Fruit fly (Drosophila melanogaster) whole organism, embryonic: ENCODE measurements around the gene sesB.
A peak's percentile ranks its signal among the peaks of the same experiment; 100 is the strongest.

Experiments
- Atf3 ChIP-seq: fragments of 200-800 bp; sonication (Bioruptor generic); optimal IDR thresholded peaks from 3 replicates; lab custom pipeline; 2016; ENCODE audit warnings: missing biosample characterization, missing genetic modification characterization
- CG11247 ChIP-seq: fragments of 200-800 bp; sonication (Bioruptor generic); IDR thresholded peaks from 2 replicates; pipeline ENCODE4 v1.3.6; 2022; ENCODE audit warnings: missing biosample characterization, missing genetic modification characterization
- CG11504 ChIP-seq: fragments of 200-800 bp; sonication (Bioruptor generic); optimal IDR thresholded peaks from 3 replicates; lab custom pipeline; 2019; ENCODE audit warnings: missing biosample characterization, mild to moderate bottlenecking, missing genetic modification characterization, moderate library complexity
- CG12236 ChIP-seq: fragments of 200-800 bp; sonication (Bioruptor generic); optimal IDR thresholded peaks from 2 replicates; lab custom pipeline; 2016; ENCODE audit warnings: missing biosample characterization, missing genetic modification characterization
- CG12299 ChIP-seq: fragments of 200-800 bp; sonication (Bioruptor generic); optimal IDR thresholded peaks from 2 replicates; lab custom pipeline; 2018; ENCODE audit warnings: missing biosample characterization, mild to moderate bottlenecking, missing genetic modification characterization
- CG1233 ChIP-seq: fragments of 200-800 bp; sonication (Bioruptor generic); optimal IDR thresholded peaks from 4 replicates; lab custom pipeline; 2018; ENCODE audit warnings: missing biosample characterization, mild to moderate bottlenecking, missing genetic modification characterization
- CG17359 ChIP-seq: fragments of 200-800 bp; sonication (Bioruptor generic); optimal IDR thresholded peaks from 3 replicates; lab custom pipeline; 2018; ENCODE audit warnings: missing biosample characterization, mild to moderate bottlenecking, missing genetic modification characterization, moderate library complexity
- CG17612 ChIP-seq: fragments of 200-800 bp; sonication (Bioruptor generic); IDR thresholded peaks from 2 replicates; pipeline ENCODE4 v1.3.6; 2022; ENCODE audit warnings: missing biosample characterization, missing genetic modification characterization
- CG17829 ChIP-seq: fragments of 200-800 bp; optimal IDR thresholded peaks from 2 replicates; lab custom pipeline; 2019; ENCODE audit warnings: missing biosample characterization, mild to moderate bottlenecking, missing genetic modification characterization, moderate library complexity
- CG18619 ChIP-seq: fragments of 200-800 bp; sonication (Bioruptor generic); optimal IDR thresholded peaks from 3 replicates; lab custom pipeline; 2017; ENCODE audit warnings: missing biosample characterization, mild to moderate bottlenecking, missing genetic modification characterization
- CG2889 ChIP-seq: fragments of 200-800 bp; sonication (Bioruptor generic); IDR thresholded peaks from 3 replicates; pipeline ENCODE4 v1.3.6; 2022; ENCODE audit warnings: missing biosample characterization, missing genetic modification characterization
- CG31224 ChIP-seq: fragments of 200-800 bp; sonication (Bioruptor generic); IDR thresholded peaks from 2 replicates; pipeline ENCODE4 v1.3.6; 2022; ENCODE audit warnings: missing biosample characterization, missing genetic modification characterization
- CG4360 ChIP-seq: fragments of 200-800 bp; sonication (Bioruptor generic); IDR thresholded peaks from 2 replicates; pipeline ENCODE4 v1.3.6; 2022; ENCODE audit warnings: missing biosample characterization, missing genetic modification characterization
- CG4854 ChIP-seq: fragments of 200-800 bp; sonication (Bioruptor generic); optimal IDR thresholded peaks from 2 replicates; lab custom pipeline; 2016; ENCODE audit warnings: missing biosample characterization, missing genetic modification characterization, inconsistent platforms
- CG6765 ChIP-seq: fragments of 200-800 bp; sonication (Bioruptor generic); optimal IDR thresholded peaks from 3 replicates; lab custom pipeline; 2017; ENCODE audit warnings: missing biosample characterization, mild to moderate bottlenecking, missing genetic modification characterization
- CG8281 ChIP-seq: fragments of 200-800 bp; sonication (Bioruptor generic); optimal IDR thresholded peaks from 2 replicates; lab custom pipeline; 2018; ENCODE audit warnings: missing biosample characterization, mild to moderate bottlenecking, missing genetic modification characterization, moderate library complexity
- CG8388 ChIP-seq: fragments of 200-800 bp; sonication (Bioruptor generic); optimal IDR thresholded peaks from 2 replicates; lab custom pipeline; 2019; ENCODE audit warnings: missing biosample characterization, mild to moderate bottlenecking, missing genetic modification characterization, moderate library complexity
- CG9876 ChIP-seq: fragments of 200-800 bp; sonication (Bioruptor generic); optimal IDR thresholded peaks from 2 replicates; lab custom pipeline; 2016; ENCODE audit warnings: missing biosample characterization, missing genetic modification characterization
- D19B ChIP-seq: fragments of 200-800 bp; sonication (Bioruptor generic); optimal IDR thresholded peaks from 2 replicates; lab custom pipeline; 2017; ENCODE audit warnings: missing biosample characterization, mild to moderate bottlenecking, missing genetic modification characterization
- Dbx ChIP-seq: fragments of 200-800 bp; sonication (Bioruptor generic); IDR thresholded peaks from 3 replicates; pipeline ENCODE4 v1.3.6; 2022; ENCODE audit warnings: missing biosample characterization, missing genetic modification characterization
- HmgD ChIP-seq: fragments of 200-800 bp; sonication (Bioruptor generic); optimal IDR thresholded peaks from 3 replicates; lab custom pipeline; 2016; ENCODE audit warnings: missing biosample characterization, missing genetic modification characterization
- Hmx ChIP-seq: fragments of 200-800 bp; sonication (Bioruptor generic); optimal IDR thresholded peaks from 2 replicates; lab custom pipeline; 2016; ENCODE audit warnings: missing biosample characterization, missing genetic modification characterization
- MESR4 ChIP-seq: fragments of 200-800 bp; sonication (Bioruptor generic); optimal IDR thresholded peaks from 2 replicates; lab custom pipeline; 2018; ENCODE audit warnings: missing biosample characterization, mild to moderate bottlenecking, missing genetic modification characterization, moderate library complexity
- Meics ChIP-seq: fragments of 200-800 bp; sonication (Bioruptor generic); optimal IDR thresholded peaks from 2 replicates; lab custom pipeline; 2017; ENCODE audit warnings: missing biosample characterization, mild to moderate bottlenecking, missing genetic modification characterization
- Neu2 ChIP-seq: fragments of 200-800 bp; sonication (Bioruptor generic); optimal IDR thresholded peaks from 3 replicates; lab custom pipeline; 2016; ENCODE audit warnings: missing biosample characterization, missing genetic modification characterization, borderline replicate concordance
- Nf-YC ChIP-seq: fragments of 200-800 bp; optimal IDR thresholded peaks from 3 replicates; lab custom pipeline; 2019; ENCODE audit warnings: missing biosample characterization, mild to moderate bottlenecking, missing genetic modification characterization, moderate library complexity
- Opbp ChIP-seq: fragments of 200-800 bp; sonication (Bioruptor generic); IDR thresholded peaks from 3 replicates; pipeline ENCODE4 v1.3.6; 2022; ENCODE audit warnings: missing biosample characterization, missing genetic modification characterization; ENCODE audit not compliant: partially characterized antibody
- Pdp1 ChIP-seq, 2 experiments: fragments of 200-800 bp; sonication (Bioruptor generic); optimal IDR thresholded peaks; 3 replicates each; lab custom pipeline; 2016; ENCODE audit warnings: missing biosample characterization in 2 of 2, missing genetic modification characterization in 2 of 2, mild to moderate bottlenecking in 1 of 2, moderate library complexity in 1 of 2
- Ravus ChIP-seq: fragments of 200-800 bp; sonication (Bioruptor generic); IDR thresholded peaks from 2 replicates; pipeline ENCODE4 v1.3.6; 2022; ENCODE audit warnings: missing biosample characterization, missing genetic modification characterization
- abd-A ChIP-seq: fragments of 200-800 bp; sonication (Bioruptor generic); optimal IDR thresholded peaks from 3 replicates; lab custom pipeline; 2019; ENCODE audit warnings: missing biosample characterization, mild to moderate bottlenecking, missing genetic modification characterization, moderate library complexity
- cas ChIP-seq: fragments of 200-800 bp; sonication (Bioruptor generic); IDR thresholded peaks from 2 replicates; pipeline ENCODE4 v1.3.6; 2022; ENCODE audit warnings: missing biosample characterization, missing genetic modification characterization
- dmrt99B ChIP-seq: fragments of 200-800 bp; sonication (Bioruptor generic); optimal IDR thresholded peaks from 2 replicates; lab custom pipeline; 2018; ENCODE audit warnings: missing biosample characterization, mild to moderate bottlenecking, missing genetic modification characterization, moderate library complexity
- en ChIP-seq: fragments of 200-800 bp; sonication (Bioruptor generic); optimal IDR thresholded peaks from 2 replicates; lab custom pipeline; 2016; ENCODE audit warnings: missing biosample characterization, missing genetic modification characterization
- gcm ChIP-seq: fragments of 200-800 bp; sonication (Bioruptor generic); optimal IDR thresholded peaks from 2 replicates; lab custom pipeline; 2019; ENCODE audit warnings: missing biosample characterization, mild to moderate bottlenecking, missing genetic modification characterization, moderate library complexity
- gfzf ChIP-seq: fragments of 200-800 bp; sonication (Bioruptor generic); optimal IDR thresholded peaks from 2 replicates; lab custom pipeline; 2016; ENCODE audit warnings: missing biosample characterization, mild to moderate bottlenecking, missing genetic modification characterization, moderate library complexity
- knrl ChIP-seq: fragments of 200-800 bp; sonication (Bioruptor generic); IDR thresholded peaks from 3 replicates; pipeline ENCODE4 v1.3.6; 2022; ENCODE audit warnings: missing biosample characterization, missing genetic modification characterization; ENCODE audit not compliant: partially characterized antibody
- lbe ChIP-seq: fragments of 200-800 bp; sonication (Bioruptor generic); optimal IDR thresholded peaks from 2 replicates; lab custom pipeline; 2016; ENCODE audit warnings: missing biosample characterization, mild to moderate bottlenecking, missing genetic modification characterization
- nerfin-1 ChIP-seq: fragments of 200-800 bp; sonication (Bioruptor generic); optimal IDR thresholded peaks from 3 replicates; lab custom pipeline; 2019; ENCODE audit warnings: missing biosample characterization, mild to moderate bottlenecking, missing genetic modification characterization, moderate library complexity
- prd ChIP-seq, 3 experiments: fragments of >200 bp in 2 of 3; fragments of 200-800 bp in 1 of 3; sonication (Bioruptor generic) in 1 of 3; optimal IDR thresholded peaks in 2 of 3; IDR thresholded peaks in 1 of 3; 2 replicates in 2 of 3; 3 replicates in 1 of 3; pipeline versions ENCODE4 v1.3.6 to Lab custom; 2017 to 2022; ENCODE audit warnings: missing biosample characterization in 1 of 3, missing genetic modification characterization in 1 of 3
- pros ChIP-seq: fragments of 200-800 bp; sonication (Bioruptor generic); optimal IDR thresholded peaks from 3 replicates; lab custom pipeline; 2019; ENCODE audit warnings: missing biosample characterization, mild to moderate bottlenecking, missing genetic modification characterization, moderate library complexity
- psq ChIP-seq: fragments of 200-800 bp; sonication (Bioruptor generic); optimal IDR thresholded peaks from 2 replicates; lab custom pipeline; 2017; ENCODE audit warnings: missing biosample characterization, missing genetic modification characterization
- row ChIP-seq: fragments of 200-800 bp; sonication (Bioruptor generic); IDR thresholded peaks from 3 replicates; pipeline ENCODE4 v1.3.6; 2022; ENCODE audit warnings: missing biosample characterization, missing genetic modification characterization
- sc ChIP-seq, 3 experiments: fragments of >200 bp in 2 of 3; fragments of 200-800 bp in 1 of 3; sonication (Bioruptor generic) in 1 of 3; optimal IDR thresholded peaks; 2 replicates in 2 of 3; 3 replicates in 1 of 3; lab custom pipeline; 2017; ENCODE audit warnings: mild to moderate bottlenecking in 1 of 3, missing biosample characterization in 1 of 3, missing genetic modification characterization in 1 of 3, missing genetic modification reagents in 1 of 3
- tup ChIP-seq: fragments of 200-800 bp; sonication (Bioruptor generic); optimal IDR thresholded peaks from 2 replicates; lab custom pipeline; 2016; ENCODE audit warnings: missing biosample characterization, mild to moderate bottlenecking, missing genetic modification characterization, moderate library complexity
- tx ChIP-seq: fragments of 200-800 bp; sonication (Bioruptor generic); optimal IDR thresholded peaks from 2 replicates; lab custom pipeline; 2016; ENCODE audit warnings: missing biosample characterization, missing genetic modification characterization
- unpg ChIP-seq: fragments of 200-800 bp; sonication (Bioruptor generic); optimal IDR thresholded peaks from 3 replicates; lab custom pipeline; 2018; ENCODE audit warnings: missing biosample characterization, mild to moderate bottlenecking, missing genetic modification characterization, moderate library complexity
- vfl ChIP-seq: fragments of 200-800 bp; sonication (Bioruptor generic); optimal IDR thresholded peaks from 2 replicates; lab custom pipeline; 2016; ENCODE audit warnings: missing biosample characterization, missing genetic modification characterization
- wek ChIP-seq: fragments of 200-800 bp; sonication (Bioruptor generic); optimal IDR thresholded peaks from 3 replicates; lab custom pipeline; 2018; ENCODE audit warnings: missing biosample characterization, mild to moderate bottlenecking, missing genetic modification characterization, moderate library complexity
- yki ChIP-seq: fragments of >200 bp; optimal IDR thresholded peaks from 3 replicates; lab custom pipeline; 2018

Gene sesB

dm6 chrX:10815511-10816080, 28.8 kb upstream of the sesB start (continued):
- TF ChIP-seq pros (GFP tag; lab: Kevin White, UChicago), result peak; percentile 92
- no peak for TF ChIP-seq CG17612 (GFP tag; lab: Robert Waterston, UW)
- TF ChIP-seq CG4854, result no peak
- TF ChIP-seq MESR4 (GFP tag; lab: Kevin White, UChicago), result no peak
- no peak for TF ChIP-seq en
- TF ChIP-seq CG18619 (GFP tag; lab: Kevin White, UChicago), result no peak
- TF ChIP-seq prd (optimal IDR thresholded peaks at IDR 0.05; lab: Kevin White, UChicago), result no peak
- no peak for TF ChIP-seq prd (GFP tag; IDR thresholded peaks at IDR 0.05; lab: Robert Waterston, UW)
- no peak for TF ChIP-seq CG8281 (tag; lab: Kevin White, UChicago)
- TF ChIP-seq psq, result peak; percentile 19
- TF ChIP-seq Atf3 (GFP tag; lab: Kevin White, UChicago), result no peak
- TF ChIP-seq HmgD, result peak; percentile 33
- TF ChIP-seq abd-A (tag; lab: Kevin White, UChicago), result peak; percentile 63
- no peak for TF ChIP-seq Ravus (GFP tag; lab: Robert Waterston, UW)
- TF ChIP-seq CG12236 (GFP tag; lab: Kevin White, UChicago), result no peak
- no peak for TF ChIP-seq CG17829 (tag; lab: Kevin White, UChicago)
- no peak for TF ChIP-seq Neu2 (GFP tag; lab: Kevin White, UChicago)
- no peak for TF ChIP-seq Hmx
- TF ChIP-seq vfl (GFP tag; lab: Kevin White, UChicago), result no peak
- TF ChIP-seq yki, result no peak
- TF ChIP-seq CG2889 (GFP tag; lab: Robert Waterston, UW), result no peak
- no peak for TF ChIP-seq lbe (GFP tag; lab: Kevin White, UChicago)
- TF ChIP-seq gfzf (GFP tag; lab: Kevin White, UChicago), result no peak
- TF ChIP-seq gcm, result no peak
- no peak for TF ChIP-seq CG12299
- no peak for TF ChIP-seq CG1233 (GFP tag; lab: Kevin White, UChicago)
- no peak for TF ChIP-seq CG11504 (tag; lab: Kevin White, UChicago)
- TF ChIP-seq sc (optimal IDR thresholded peaks at IDR 0.05; lab: Kevin White, UChicago), result no peak
- no peak for TF ChIP-seq sc (GFP tag; optimal IDR thresholded peaks at IDR 0.05; lab: Kevin White, UChicago)
- TF ChIP-seq Pdp1 (GFP tag; optimal IDR thresholded peaks at IDR 0.05; lab: Kevin White, UChicago), result peak in 1 of 2 experiments; percentile 65
- TF ChIP-seq row (GFP tag; lab: Robert Waterston, UW), result no peak; the same call in 2 of the 3 replicates
- no peak for TF ChIP-seq tup (GFP tag; lab: Kevin White, UChicago)
- no peak for TF ChIP-seq Meics
- TF ChIP-seq cas (GFP tag; lab: Robert Waterston, UW), result no peak
- peak; percentile 34 for TF ChIP-seq Nf-YC (tag; lab: Kevin White, UChicago)
- no peak; the same call in 1 of the 3 replicates for TF ChIP-seq Opbp (GFP tag; lab: Robert Waterston, UW)
- no peak for TF ChIP-seq wek (GFP tag; lab: Kevin White, UChicago)
- no peak for TF ChIP-seq CG31224
- peak; percentile 8; the same call in 1 of the 2 replicates for TF ChIP-seq CG4360 (GFP tag; lab: Robert Waterston, UW)
- TF ChIP-seq knrl (GFP tag; lab: Robert Waterston, UW), result no peak
- no peak for TF ChIP-seq Dbx
- no peak for TF ChIP-seq D19B (GFP tag; lab: Kevin White, UChicago)
- TF ChIP-seq CG11247 (GFP tag; lab: Robert Waterston, UW), result no peak
- no peak for TF ChIP-seq unpg (GFP tag; lab: Kevin White, UChicago)
- no peak for TF ChIP-seq CG17359
- TF ChIP-seq CG6765 (GFP tag; lab: Kevin White, UChicago), result no peak
- no peak for TF ChIP-seq CG8388 (GFP tag; lab: Kevin White, UChicago)
- TF ChIP-seq nerfin-1 (tag; lab: Kevin White, UChicago), result peak; percentile 71
- no peak for TF ChIP-seq CG9876 (GFP tag; lab: Kevin White, UChicago)
- TF ChIP-seq tx (GFP tag; lab: Kevin White, UChicago), result no peak
- TF ChIP-seq dmrt99B (tag; lab: Kevin White, UChicago), result no peak
